Fruit fly (Drosophila melanogaster) whole organism, wandering third instar larva: ENCODE measurements around the gene flr.

ENCODE experiments used
- CG32264 ChIP-seq: fragments of 200-800 bp; sonication (Bioruptor generic); optimal IDR thresholded peaks from 2 replicates; lab custom pipeline; 2016; ENCODE audit warnings: missing biosample characterization, missing genetic modification characterization
- CG9705 ChIP-seq: fragments of 200-800 bp; sonication (Bioruptor generic); optimal IDR thresholded peaks from 2 replicates; lab custom pipeline; 2018; ENCODE audit warnings: missing biosample characterization, mild to moderate bottlenecking, missing genetic modification characterization
- Dfd ChIP-seq: fragments of >200 bp; optimal IDR thresholded peaks from 2 replicates; lab custom pipeline; 2017; ENCODE audit warnings: missing biosample characterization, missing genetic modification characterization
- Mio ChIP-seq: sonication (Bioruptor generic); optimal IDR thresholded peaks from 2 replicates; lab custom pipeline; 2016; ENCODE audit warnings: missing biosample characterization, missing genetic modification characterization
- Rel ChIP-seq, 2 experiments: fragments of 200-800 bp; sonication (Bioruptor generic) in 1 of 2; optimal IDR thresholded peaks; 2 replicates in 1 of 2; 3 replicates in 1 of 2; lab custom pipeline; 2016 to 2019; ENCODE audit warnings: mild to moderate bottlenecking in 2 of 2, missing biosample characterization in 2 of 2, missing genetic modification characterization in 2 of 2, moderate library complexity in 1 of 2
- ey ChIP-seq: fragments of 200-800 bp; sonication (Bioruptor generic); optimal IDR thresholded peaks from 2 replicates; lab custom pipeline; 2016; ENCODE audit warnings: missing biosample characterization, missing genetic modification characterization
- usp ChIP-seq: fragments of >200 bp; optimal IDR thresholded peaks from 2 replicates; lab custom pipeline; 2017; ENCODE audit warnings: missing biosample characterization, missing genetic modification characterization

dm6 chr3L:13377657-13378056 lies 35.0 kb upstream of the flr start, which contains the start of gene CG14111:
- TF ChIP-seq CG9705 (GFP tag; lab: Kevin White, UChicago) (no peak), Dfd (no peak), Rel (GFP tag; optimal IDR thresholded peaks at IDR 0.05; lab: Kevin White, UChicago) (no peak), Rel (tag; optimal IDR thresholded peaks at IDR 0.05; lab: Kevin White, UChicago) (no peak), usp (GFP tag; lab: Kevin White, UChicago) (no peak), CG32264 (GFP tag; lab: Kevin White, UChicago) (no peak), Mio (GFP tag; lab: Kevin White, UChicago) (no peak), ey (GFP tag; lab: Kevin White, UChicago) (no peak)
